Fruit fly (Drosophila melanogaster) whole organism, embryonic: ENCODE results near the gene CG46304.

Experiments
- B-H2 ChIP-seq: fragments of 200-800 bp; sonication (Bioruptor generic); optimal IDR thresholded peaks from 2 replicates; lab custom pipeline; 2018; ENCODE audit warnings: missing biosample characterization, mild to moderate bottlenecking, missing genetic modification characterization
- BEAF-32 ChIP-seq: fragments of 200-800 bp; sonication (Bioruptor generic); optimal IDR thresholded peaks from 3 replicates; lab custom pipeline; 2017; ENCODE audit warnings: missing biosample characterization, missing genetic modification characterization, mild to moderate bottlenecking, moderate library complexity, missing genetic modification reagents
- CG10267 ChIP-seq: fragments of 200-800 bp; sonication (Bioruptor generic); optimal IDR thresholded peaks from 2 replicates; lab custom pipeline; 2018; ENCODE audit warnings: missing biosample characterization, mild to moderate bottlenecking, missing genetic modification characterization, moderate library complexity
- CG10959 ChIP-seq: fragments of 200-800 bp; sonication (Bioruptor generic); IDR thresholded peaks from 2 replicates; pipeline ENCODE4 v1.3.6; 2022; ENCODE audit warnings: missing biosample characterization, missing genetic modification characterization
- CG11560 ChIP-seq: fragments of 200-800 bp; sonication (Bioruptor generic); IDR thresholded peaks from 3 replicates; pipeline ENCODE4 v1.3.6; 2022; ENCODE audit warnings: missing biosample characterization, missing genetic modification characterization
- CG12219 ChIP-seq: fragments of 200-800 bp; sonication (Bioruptor generic); optimal IDR thresholded peaks from 3 replicates; lab custom pipeline; 2018; ENCODE audit warnings: missing biosample characterization, mild to moderate bottlenecking, missing genetic modification characterization
- CG12391 ChIP-seq: fragments of 200-800 bp; sonication (Bioruptor generic); optimal IDR thresholded peaks from 3 replicates; lab custom pipeline; 2018; ENCODE audit warnings: missing biosample characterization, mild to moderate bottlenecking, missing genetic modification characterization, moderate library complexity
- CG18262 ChIP-seq: fragments of 200-800 bp; optimal IDR thresholded peaks from 3 replicates; lab custom pipeline; 2019; ENCODE audit warnings: missing biosample characterization, mild to moderate bottlenecking, missing genetic modification characterization, moderate library complexity
- CG2199 ChIP-seq: fragments of 200-800 bp; sonication (Bioruptor generic); IDR thresholded peaks from 3 replicates; pipeline ENCODE4 v1.3.6; 2022; ENCODE audit warnings: missing biosample characterization, missing genetic modification characterization
- CG30431 ChIP-seq: fragments of 200-800 bp; sonication (Bioruptor generic); optimal IDR thresholded peaks from 2 replicates; lab custom pipeline; 2017; ENCODE audit warnings: missing biosample characterization, missing genetic modification characterization
- CG31365 ChIP-seq: fragments of 200-800 bp; sonication (Bioruptor generic); optimal IDR thresholded peaks from 2 replicates; lab custom pipeline; 2018; ENCODE audit warnings: missing biosample characterization, mild to moderate bottlenecking, missing genetic modification characterization
- CG34224 ChIP-seq: fragments of 200-800 bp; sonication (Bioruptor generic); IDR thresholded peaks from 3 replicates; pipeline ENCODE4 v1.3.6; 2022; ENCODE audit warnings: missing biosample characterization, missing genetic modification characterization; ENCODE audit not compliant: partially characterized antibody
- CG4282 ChIP-seq: fragments of 200-800 bp; sonication (Bioruptor generic); optimal IDR thresholded peaks from 2 replicates; lab custom pipeline; 2016; ENCODE audit warnings: missing biosample characterization, missing genetic modification characterization
- CG4404 ChIP-seq: fragments of 200-800 bp; sonication (Bioruptor generic); IDR thresholded peaks from 2 replicates; pipeline ENCODE4 v1.3.6; 2022; ENCODE audit warnings: missing biosample characterization, missing genetic modification characterization
- CG5245 ChIP-seq: fragments of 200-800 bp; sonication (Bioruptor generic); optimal IDR thresholded peaks from 3 replicates; lab custom pipeline; 2016; ENCODE audit warnings: missing biosample characterization, missing genetic modification characterization
- CG7839 ChIP-seq: fragments of 200-800 bp; sonication (Bioruptor generic); optimal IDR thresholded peaks from 3 replicates; lab custom pipeline; 2018; ENCODE audit warnings: missing biosample characterization, mild to moderate bottlenecking, missing genetic modification characterization, moderate library complexity
- CG8388 ChIP-seq: fragments of 200-800 bp; sonication (Bioruptor generic); optimal IDR thresholded peaks from 2 replicates; lab custom pipeline; 2019; ENCODE audit warnings: missing biosample characterization, mild to moderate bottlenecking, missing genetic modification characterization, moderate library complexity
- CG9727 ChIP-seq: fragments of 200-800 bp; sonication (Bioruptor generic); optimal IDR thresholded peaks from 3 replicates; lab custom pipeline; 2017; ENCODE audit warnings: missing biosample characterization, mild to moderate bottlenecking, missing genetic modification characterization
- CG9876 ChIP-seq: fragments of 200-800 bp; sonication (Bioruptor generic); optimal IDR thresholded peaks from 2 replicates; lab custom pipeline; 2016; ENCODE audit warnings: missing biosample characterization, missing genetic modification characterization
- Chrac-16 ChIP-seq: fragments of 200-800 bp; sonication (Bioruptor generic); optimal IDR thresholded peaks from 3 replicates; lab custom pipeline; 2016; ENCODE audit warnings: missing biosample characterization, missing genetic modification characterization
- D19A ChIP-seq: fragments of 200-800 bp; optimal IDR thresholded peaks from 3 replicates; lab custom pipeline; 2019; ENCODE audit warnings: missing biosample characterization, mild to moderate bottlenecking, missing genetic modification characterization, moderate library complexity
- Dek ChIP-seq: fragments of 200-800 bp; sonication (Bioruptor generic); optimal IDR thresholded peaks from 3 replicates; lab custom pipeline; 2019; ENCODE audit warnings: missing biosample characterization, mild to moderate bottlenecking, missing genetic modification characterization, moderate library complexity
- Dip3 ChIP-seq: fragments of 200-800 bp; sonication (Bioruptor generic); optimal IDR thresholded peaks from 3 replicates; lab custom pipeline; 2016; ENCODE audit warnings: missing biosample characterization, missing genetic modification characterization
- Eip74EF ChIP-seq, 2 experiments: fragments of 200-800 bp in 1 of 2; fragments of >200 bp in 1 of 2; sonication (Bioruptor generic) in 1 of 2; optimal IDR thresholded peaks; 2 replicates each; lab custom pipeline; 2017 to 2019; ENCODE audit warnings: missing biosample characterization in 2 of 2, missing genetic modification characterization in 2 of 2, mild to moderate bottlenecking in 1 of 2, moderate library complexity in 1 of 2
- Elba2 ChIP-seq: fragments of 200-800 bp; sonication (Bioruptor generic); optimal IDR thresholded peaks from 3 replicates; lab custom pipeline; 2016; ENCODE audit warnings: missing biosample characterization, missing genetic modification characterization
- Gug ChIP-seq: fragments of 200-800 bp; sonication (Bioruptor generic); IDR thresholded peaks from 4 replicates; pipeline ENCODE4 v1.3.6; 2022; ENCODE audit warnings: missing biosample characterization, missing genetic modification characterization
- Mes4 ChIP-seq: fragments of 200-800 bp; sonication (Bioruptor generic); optimal IDR thresholded peaks from 2 replicates; lab custom pipeline; 2016; ENCODE audit warnings: missing biosample characterization, missing genetic modification characterization
- Mrtf ChIP-seq: fragments of 200-800 bp; sonication (Bioruptor generic); IDR thresholded peaks from 3 replicates; pipeline ENCODE4 v1.3.6; 2022; ENCODE audit warnings: missing biosample characterization, missing genetic modification characterization
- Nf-YA ChIP-seq: fragments of 200-800 bp; sonication (Bioruptor generic); IDR thresholded peaks from 2 replicates; pipeline ENCODE4 v1.3.6; 2022; ENCODE audit warnings: missing biosample characterization, missing genetic modification characterization
- Six4 ChIP-seq: fragments of 200-800 bp; sonication (Bioruptor generic); optimal IDR thresholded peaks from 2 replicates; lab custom pipeline; 2016; ENCODE audit warnings: missing biosample characterization, missing genetic modification characterization
- Sox100B ChIP-seq: fragments of 200-800 bp; sonication (Bioruptor generic); optimal IDR thresholded peaks from 3 replicates; lab custom pipeline; 2018; ENCODE audit warnings: missing biosample characterization, mild to moderate bottlenecking, missing genetic modification characterization
- Spps ChIP-seq: fragments of 200-800 bp; sonication (Bioruptor generic); optimal IDR thresholded peaks from 2 replicates; lab custom pipeline; 2018; ENCODE audit warnings: missing biosample characterization, mild to moderate bottlenecking, missing genetic modification characterization
- Sry-δ ChIP-seq: fragments of 200-800 bp; sonication (Bioruptor generic); optimal IDR thresholded peaks from 2 replicates; lab custom pipeline; 2016; ENCODE audit warnings: missing biosample characterization, missing genetic modification characterization
- Ssrp ChIP-seq: fragments of 200-800 bp; sonication (Bioruptor generic); optimal IDR thresholded peaks from 2 replicates; lab custom pipeline; 2018; ENCODE audit warnings: missing biosample characterization, mild to moderate bottlenecking, missing genetic modification characterization, moderate library complexity
- az2 ChIP-seq: fragments of 200-800 bp; sonication (Bioruptor generic); optimal IDR thresholded peaks from 3 replicates; lab custom pipeline; 2016; ENCODE audit warnings: missing biosample characterization, missing genetic modification characterization
- cas ChIP-seq: fragments of 200-800 bp; sonication (Bioruptor generic); IDR thresholded peaks from 2 replicates; pipeline ENCODE4 v1.3.6; 2022; ENCODE audit warnings: missing biosample characterization, missing genetic modification characterization
- ewg ChIP-seq: fragments of 200-800 bp; sonication (Bioruptor generic); optimal IDR thresholded peaks from 3 replicates; lab custom pipeline; 2017; ENCODE audit warnings: mild to moderate bottlenecking, missing biosample characterization, missing genetic modification reagents, missing genetic modification characterization
- exex ChIP-seq: fragments of 200-800 bp; sonication (Bioruptor generic); optimal IDR thresholded peaks from 4 replicates; lab custom pipeline; 2018; ENCODE audit warnings: missing biosample characterization, mild to moderate bottlenecking, missing genetic modification characterization, moderate library complexity
- fru ChIP-seq: fragments of >200 bp; optimal IDR thresholded peaks from 2 replicates; lab custom pipeline; 2017
- ftz-f1 ChIP-seq: fragments of 200-800 bp; sonication (Bioruptor generic); optimal IDR thresholded peaks from 2 replicates; lab custom pipeline; 2016; ENCODE audit warnings: missing biosample characterization, missing genetic modification characterization
- gcm2 ChIP-seq: fragments of 200-800 bp; sonication (Bioruptor generic); optimal IDR thresholded peaks from 2 replicates; lab custom pipeline; 2016; ENCODE audit warnings: missing biosample characterization, missing genetic modification characterization
- lmd ChIP-seq: fragments of 200-800 bp; sonication (Bioruptor generic); IDR thresholded peaks from 2 replicates; pipeline ENCODE4 v1.3.6; 2022; ENCODE audit warnings: missing biosample characterization, missing genetic modification characterization
- oc ChIP-seq: fragments of 200-800 bp; sonication (Bioruptor generic); optimal IDR thresholded peaks from 2 replicates; lab custom pipeline; 2018; ENCODE audit warnings: missing biosample characterization, mild to moderate bottlenecking, missing genetic modification characterization, moderate library complexity
- psq ChIP-seq: fragments of 200-800 bp; sonication (Bioruptor generic); optimal IDR thresholded peaks from 2 replicates; lab custom pipeline; 2017; ENCODE audit warnings: missing biosample characterization, missing genetic modification characterization
- pzg ChIP-seq: fragments of 200-800 bp; sonication (Bioruptor generic); optimal IDR thresholded peaks from 3 replicates; lab custom pipeline; 2018; ENCODE audit warnings: missing biosample characterization, mild to moderate bottlenecking, missing genetic modification characterization, moderate library complexity
- schlank ChIP-seq: fragments of 200-800 bp; sonication (Bioruptor generic); optimal IDR thresholded peaks from 2 replicates; lab custom pipeline; 2018; ENCODE audit warnings: missing biosample characterization, mild to moderate bottlenecking, missing genetic modification characterization
- trem ChIP-seq: fragments of 200-800 bp; optimal IDR thresholded peaks from 3 replicates; lab custom pipeline; 2019; ENCODE audit warnings: missing biosample characterization, mild to moderate bottlenecking, missing genetic modification characterization, moderate library complexity
- unc-4 ChIP-seq: fragments of 200-800 bp; sonication (Bioruptor generic); IDR thresholded peaks from 2 replicates; pipeline ENCODE4 v1.3.6; 2022; ENCODE audit warnings: missing biosample characterization, missing genetic modification characterization; ENCODE audit not compliant: partially characterized antibody
- zen ChIP-seq: fragments of 200-800 bp; sonication (Bioruptor generic); optimal IDR thresholded peaks from 3 replicates; lab custom pipeline; 2018; ENCODE audit warnings: missing biosample characterization, mild to moderate bottlenecking, missing genetic modification characterization, moderate library complexity
- zf30C ChIP-seq: fragments of 200-800 bp; sonication (Bioruptor generic); optimal IDR thresholded peaks from 3 replicates; lab custom pipeline; 2018; ENCODE audit warnings: missing biosample characterization, mild to moderate bottlenecking, missing genetic modification characterization

The CG46304 gene

dm6 chr2L:18930352-18931122 lies 15.6 kb upstream of the CG46304 start (continued):
- TF ChIP-seq zf30C (GFP tag; lab: Kevin White, UChicago), result peak; percentile 67
- no peak for TF ChIP-seq Sox100B (GFP tag; lab: Kevin White, UChicago)
- TF ChIP-seq Chrac-16, result peak; percentile 19
- TF ChIP-seq zen (tag; lab: Kevin White, UChicago), result peak; percentile 19
- TF ChIP-seq CG34224 (GFP tag; lab: Robert Waterston, UW), result no peak
- TF ChIP-seq CG9727, result peak; percentile 44
- no peak for TF ChIP-seq CG9876 (GFP tag; lab: Kevin White, UChicago)
- peak; percentile 17 for TF ChIP-seq D19A (tag; lab: Kevin White, UChicago)
- TF ChIP-seq gcm2 (GFP tag; lab: Kevin White, UChicago), result no peak
- no peak for TF ChIP-seq CG2199 (GFP tag; lab: Robert Waterston, UW)
- TF ChIP-seq lmd, result no peak
- TF ChIP-seq BEAF-32 (GFP tag; lab: Kevin White, UChicago), result no peak
- peak; percentile 67 for TF ChIP-seq CG18262 (tag; lab: Kevin White, UChicago)
- peak; percentile 66 for TF ChIP-seq oc (tag; lab: Kevin White, UChicago)
- no peak for TF ChIP-seq psq (GFP tag; lab: Kevin White, UChicago)
- no peak for TF ChIP-seq exex (tag; lab: Kevin White, UChicago)
- no peak for TF ChIP-seq CG10959 (GFP tag; lab: Robert Waterston, UW)
- TF ChIP-seq CG5245 (GFP tag; lab: Kevin White, UChicago), result no peak
- peak; percentile 36 for TF ChIP-seq az2
- TF ChIP-seq Elba2 (GFP tag; lab: Kevin White, UChicago), result no peak
- peak; percentile 19 for TF ChIP-seq Ssrp (tag; lab: Kevin White, UChicago)
- TF ChIP-seq Mes4 (GFP tag; lab: Kevin White, UChicago), result peak; percentile 5
- no peak for TF ChIP-seq CG11560 (tag; lab: Robert Waterston, UW)
- peak; percentile 61 for TF ChIP-seq CG12391 (tag; lab: Kevin White, UChicago)
- TF ChIP-seq CG7839 (tag; lab: Kevin White, UChicago), result peak; percentile 46
- no peak for TF ChIP-seq Nf-YA (GFP tag; lab: Robert Waterston, UW)
- no peak for TF ChIP-seq Eip74EF (GFP tag; optimal IDR thresholded peaks at IDR 0.05; lab: Kevin White, UChicago)
- TF ChIP-seq fru (lab: Kevin White, UChicago), result no peak
- TF ChIP-seq CG31365 (tag; lab: Kevin White, UChicago), result no peak
- TF ChIP-seq Sry-δ (GFP tag; lab: Kevin White, UChicago), result no peak
- no peak for TF ChIP-seq unc-4
- TF ChIP-seq B-H2 (GFP tag; lab: Kevin White, UChicago), result no peak
- TF ChIP-seq Gug (GFP tag; lab: Robert Waterston, UW), result no peak
- peak; percentile 47 for TF ChIP-seq Spps (tag; lab: Kevin White, UChicago)
- no peak for TF ChIP-seq cas (GFP tag; lab: Robert Waterston, UW)
- no peak for TF ChIP-seq CG4404
- peak; percentile 59 for TF ChIP-seq CG10267 (tag; lab: Kevin White, UChicago)
- no peak for TF ChIP-seq Dek (tag; lab: Kevin White, UChicago)
- TF ChIP-seq schlank (tag; lab: Kevin White, UChicago), result no peak
- TF ChIP-seq CG4282 (GFP tag; lab: Kevin White, UChicago), result no peak
- TF ChIP-seq trem (tag; lab: Kevin White, UChicago), result peak; percentile 11
- no peak for TF ChIP-seq CG30431 (GFP tag; lab: Kevin White, UChicago)
- no peak for TF ChIP-seq ftz-f1 (GFP tag; lab: Kevin White, UChicago)
- TF ChIP-seq Six4, result peak; percentile 4
- no peak for TF ChIP-seq Mrtf
- no peak for TF ChIP-seq pzg (GFP tag; lab: Kevin White, UChicago)
- peak; percentile 27 for TF ChIP-seq CG8388 (GFP tag; lab: Kevin White, UChicago)
- TF ChIP-seq ewg (GFP tag; lab: Kevin White, UChicago), result no peak
- TF ChIP-seq CG12219, result peak; percentile 15
- no peak for TF ChIP-seq Dip3 (GFP tag; lab: Kevin White, UChicago)
